Fruit fly (Drosophila melanogaster): ENCODE results near the gene vret.

DNA sequence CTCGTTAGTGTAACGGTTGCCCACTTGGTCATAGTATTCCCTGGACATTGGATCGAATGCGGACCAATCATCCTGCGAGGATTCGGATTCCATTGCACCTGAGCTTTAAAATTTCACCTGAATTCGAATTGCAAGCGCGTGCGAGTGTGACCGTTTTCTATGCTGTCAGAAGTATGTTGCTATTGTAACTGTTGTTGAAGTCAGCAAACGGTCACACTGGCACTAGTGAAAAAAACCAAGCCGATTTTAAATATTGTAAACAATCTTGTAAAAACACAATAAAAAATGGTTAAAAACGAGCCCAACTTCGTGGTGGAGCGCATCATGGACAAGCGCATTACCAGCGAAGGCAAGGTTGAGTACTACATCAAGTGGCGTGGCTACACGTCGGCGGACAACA, at the start of gene vret, which contains the start of gene HP1c:
- TF ChIP-seq CG3032 (tag; optimal IDR thresholded peaks at IDR 0.05): no peak
- no peak for TF ChIP-seq Ets96B (tag; optimal IDR thresholded peaks at IDR 0.05)
- TF ChIP-seq CG32006 (GFP tag; optimal IDR thresholded peaks at IDR 0.05): no peak
- TF ChIP-seq dac (GFP tag; optimal IDR thresholded peaks at IDR 0.05): no peak
- no peak for TF ChIP-seq Lpt (GFP tag; optimal IDR thresholded peaks at IDR 0.05)
- no peak for TF ChIP-seq CG1621 (tag; optimal IDR thresholded peaks at IDR 0.05)
- TF ChIP-seq Sox14 (GFP tag; optimal IDR thresholded peaks at IDR 0.05): no peak
